Fruit fly (Drosophila melanogaster): ENCODE data around the gene Stt3A.

Gene Stt3A

DNA sequence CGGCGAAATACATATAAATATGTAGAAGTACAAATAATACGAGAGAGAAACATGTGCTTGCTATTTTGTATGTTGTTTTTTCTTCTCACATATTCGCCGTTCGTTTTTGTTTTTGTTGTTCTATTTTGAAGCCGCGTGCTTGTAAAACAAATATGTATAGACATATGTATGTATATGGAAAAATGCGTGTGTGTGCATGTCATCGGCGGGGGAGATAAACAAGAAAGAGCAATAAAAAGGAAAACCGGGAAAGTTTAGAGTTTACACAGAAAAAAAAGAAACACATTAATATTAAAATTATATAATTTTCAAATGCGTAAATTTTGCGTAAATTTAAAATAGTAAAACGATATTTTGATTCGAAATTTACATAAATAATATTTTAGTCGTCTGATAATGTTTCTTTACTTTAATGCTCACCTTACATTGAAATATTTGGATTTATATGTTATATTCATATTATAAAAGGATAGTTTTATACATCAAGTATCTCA lies 8.2 kb downstream of the Stt3A start:
- TF ChIP-seq Pif1B (GFP tag; optimal IDR thresholded peaks at IDR 0.05) (peak; percentile 31), fd96Ca (GFP tag; IDR thresholded peaks at IDR 0.05) (peak; percentile 29; the same call in 1 of the 3 replicates), CG14655 (GFP tag; optimal IDR thresholded peaks at IDR 0.05) (peak; percentile 66), CG34367 (tag; optimal IDR thresholded peaks at IDR 0.05) (peak; percentile 40), CG8159 (tag; optimal IDR thresholded peaks at IDR 0.05) (peak; percentile 56), CG8301 (tag; optimal IDR thresholded peaks at IDR 0.05) (peak; percentile 64), CG12605 (GFP tag; IDR thresholded peaks at IDR 0.05) (peak; percentile 86), gl (tag; optimal IDR thresholded peaks at IDR 0.05) (peak; percentile 76), Pif1A (GFP tag; optimal IDR thresholded peaks at IDR 0.05) (peak; percentile 57), CG4496 (GFP tag; IDR thresholded peaks at IDR 0.05) (peak; percentile 28; the same call in 1 of the 3 replicates), D1 (tag; optimal IDR thresholded peaks at IDR 0.05) (peak; percentile 45), CG13204 (GFP tag; optimal IDR thresholded peaks at IDR 0.05) (peak; percentile 14), CG32121 (GFP tag; IDR thresholded peaks at IDR 0.05) (peak; percentile 41), Ets98B (GFP tag; IDR thresholded peaks at IDR 0.05) (peak; percentile 68), Snoo (tag; optimal IDR thresholded peaks at IDR 0.05) (no peak), rn (GFP tag; IDR thresholded peaks at IDR 0.05) (no peak), EcR (GFP tag; optimal IDR thresholded peaks at IDR 0.05) (peak; percentile 46), CG15710 (tag; optimal IDR thresholded peaks at IDR 0.05) (peak; percentile 18), CG10348 (GFP tag; IDR thresholded peaks at IDR 0.05) (no peak), CG9948 (tag; optimal IDR thresholded peaks at IDR 0.05) (no peak), CG17806 (tag; optimal IDR thresholded peaks at IDR 0.05) (peak; percentile 37)

DNA sequence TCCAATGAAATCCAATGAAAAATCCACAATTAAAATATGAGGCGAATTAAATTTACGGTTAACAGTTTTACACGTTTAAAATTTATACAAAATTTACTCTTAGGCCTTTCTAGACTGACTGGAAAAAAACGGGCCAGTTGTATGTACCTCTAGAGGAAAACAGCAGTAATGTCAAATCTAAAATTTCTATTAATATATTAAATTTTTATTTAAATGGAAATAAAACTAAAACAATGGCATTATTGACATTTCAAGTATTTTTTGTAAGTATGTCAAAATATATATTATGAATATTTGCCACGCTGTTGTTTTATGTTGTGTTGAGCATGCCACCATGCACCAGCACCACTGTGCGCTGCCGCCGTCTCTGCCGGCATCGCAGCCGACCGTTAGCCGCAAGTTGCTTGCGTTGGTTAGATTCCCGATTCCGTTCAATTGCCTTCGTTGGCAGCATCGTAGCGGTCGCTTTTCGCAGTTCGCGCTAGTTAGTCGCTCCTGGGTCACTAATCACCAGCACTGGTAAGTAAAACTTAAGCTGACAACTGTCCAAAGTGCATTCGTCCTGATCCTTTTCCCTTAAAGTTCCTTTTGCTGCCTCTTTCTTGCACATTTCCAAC lies 8.8 kb downstream of the Stt3A start, which contains the start of gene Cbs:
Gene Cbs, plus strand, starts transcription at position 308 of the 617 bp plus-strand sequence.
- TF ChIP-seq EcR (GFP tag; optimal IDR thresholded peaks at IDR 0.05) = no peak
- TF ChIP-seq CG8301 (tag; optimal IDR thresholded peaks at IDR 0.05) = no peak
- TF ChIP-seq CG10348 (GFP tag; IDR thresholded peaks at IDR 0.05) = no peak
- TF ChIP-seq Pif1B (GFP tag; optimal IDR thresholded peaks at IDR 0.05) = no peak
- TF ChIP-seq fd96Ca (GFP tag; IDR thresholded peaks at IDR 0.05) = peak; percentile 76
- peak; percentile 73 for TF ChIP-seq CG14655 (GFP tag; optimal IDR thresholded peaks at IDR 0.05)
- peak; percentile 53 for TF ChIP-seq CG8159 (tag; optimal IDR thresholded peaks at IDR 0.05)
- no peak for TF ChIP-seq gl (tag; optimal IDR thresholded peaks at IDR 0.05)
- TF ChIP-seq Ets98B (GFP tag; IDR thresholded peaks at IDR 0.05) = no peak; the same call in 1 of the 2 replicates
- no peak for TF ChIP-seq CG13204 (GFP tag; optimal IDR thresholded peaks at IDR 0.05)
- peak; percentile 12 for TF ChIP-seq CG34367 (tag; optimal IDR thresholded peaks at IDR 0.05)
- peak; percentile 60 for TF ChIP-seq CG4496 (GFP tag; IDR thresholded peaks at IDR 0.05)
- peak; percentile 35 for TF ChIP-seq D1 (tag; optimal IDR thresholded peaks at IDR 0.05)
- TF ChIP-seq CG9948 (tag; optimal IDR thresholded peaks at IDR 0.05) = peak; percentile 54
- no peak for TF ChIP-seq Pif1A (GFP tag; optimal IDR thresholded peaks at IDR 0.05)
- TF ChIP-seq rn (GFP tag; IDR thresholded peaks at IDR 0.05) = no peak
- peak; percentile 40 for TF ChIP-seq CG32121 (GFP tag; IDR thresholded peaks at IDR 0.05)
- peak; percentile 17 for TF ChIP-seq Snoo (tag; optimal IDR thresholded peaks at IDR 0.05)
- no peak for TF ChIP-seq CG17806 (tag; optimal IDR thresholded peaks at IDR 0.05)
- TF ChIP-seq CG12605 (GFP tag; IDR thresholded peaks at IDR 0.05) = no peak
- TF ChIP-seq CG15710 (tag; optimal IDR thresholded peaks at IDR 0.05) = peak; percentile 30

DNA sequence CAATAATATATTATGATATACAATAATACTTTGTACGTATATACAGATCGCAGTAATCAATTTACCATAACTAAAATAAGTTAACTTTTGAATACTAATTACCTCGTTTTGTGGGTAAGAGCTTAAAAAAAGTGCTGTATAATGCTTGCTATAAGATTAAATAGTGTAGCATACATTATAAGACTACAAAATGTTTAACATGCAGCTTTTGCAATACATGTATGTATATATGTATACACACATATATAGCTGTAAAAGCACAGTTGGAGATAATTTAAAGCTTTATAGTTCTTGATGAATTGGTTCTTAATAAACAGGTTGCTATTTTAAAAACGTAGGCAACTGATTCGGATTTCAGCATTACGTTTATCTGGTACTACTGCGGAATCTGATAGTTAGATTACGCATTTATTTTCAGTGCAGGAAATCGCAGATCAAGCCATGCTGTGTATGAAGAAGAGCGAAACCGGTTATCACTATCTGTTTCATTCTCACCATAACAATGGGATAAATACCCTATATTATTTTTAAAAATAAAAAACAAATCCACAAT lies 9.4 kb downstream of the Stt3A start:
- TF ChIP-seq CG10348 (GFP tag; IDR thresholded peaks at IDR 0.05) (no peak), CG32121 (GFP tag; IDR thresholded peaks at IDR 0.05) (peak; percentile 66), CG17806 (tag; optimal IDR thresholded peaks at IDR 0.05) (peak; percentile 43), Pif1A (GFP tag; optimal IDR thresholded peaks at IDR 0.05) (peak; percentile 70), CG13204 (GFP tag; optimal IDR thresholded peaks at IDR 0.05) (no peak), CG15710 (tag; optimal IDR thresholded peaks at IDR 0.05) (peak; percentile 15), fd96Ca (GFP tag; IDR thresholded peaks at IDR 0.05) (peak; percentile 45; the same call in 2 of the 3 replicates), CG14655 (GFP tag; optimal IDR thresholded peaks at IDR 0.05) (no peak), CG12605 (GFP tag; IDR thresholded peaks at IDR 0.05) (peak; percentile 77), EcR (GFP tag; optimal IDR thresholded peaks at IDR 0.05) (peak; percentile 21), Snoo (tag; optimal IDR thresholded peaks at IDR 0.05) (no peak), CG8159 (tag; optimal IDR thresholded peaks at IDR 0.05) (peak; percentile 50), Pif1B (GFP tag; optimal IDR thresholded peaks at IDR 0.05) (peak; percentile 66), gl (tag; optimal IDR thresholded peaks at IDR 0.05) (peak; percentile 19), CG34367 (tag; optimal IDR thresholded peaks at IDR 0.05) (peak; percentile 23), Ets98B (GFP tag; IDR thresholded peaks at IDR 0.05) (peak; percentile 82), rn (GFP tag; IDR thresholded peaks at IDR 0.05) (0 out of 2 replicates have a peak, but pooled peaks have one; percentile 24), CG4496 (GFP tag; IDR thresholded peaks at IDR 0.05) (peak; percentile 90), D1 (tag; optimal IDR thresholded peaks at IDR 0.05) (no peak), CG9948 (tag; optimal IDR thresholded peaks at IDR 0.05) (no peak), CG8301 (tag; optimal IDR thresholded peaks at IDR 0.05) (peak; percentile 59)

DNA sequence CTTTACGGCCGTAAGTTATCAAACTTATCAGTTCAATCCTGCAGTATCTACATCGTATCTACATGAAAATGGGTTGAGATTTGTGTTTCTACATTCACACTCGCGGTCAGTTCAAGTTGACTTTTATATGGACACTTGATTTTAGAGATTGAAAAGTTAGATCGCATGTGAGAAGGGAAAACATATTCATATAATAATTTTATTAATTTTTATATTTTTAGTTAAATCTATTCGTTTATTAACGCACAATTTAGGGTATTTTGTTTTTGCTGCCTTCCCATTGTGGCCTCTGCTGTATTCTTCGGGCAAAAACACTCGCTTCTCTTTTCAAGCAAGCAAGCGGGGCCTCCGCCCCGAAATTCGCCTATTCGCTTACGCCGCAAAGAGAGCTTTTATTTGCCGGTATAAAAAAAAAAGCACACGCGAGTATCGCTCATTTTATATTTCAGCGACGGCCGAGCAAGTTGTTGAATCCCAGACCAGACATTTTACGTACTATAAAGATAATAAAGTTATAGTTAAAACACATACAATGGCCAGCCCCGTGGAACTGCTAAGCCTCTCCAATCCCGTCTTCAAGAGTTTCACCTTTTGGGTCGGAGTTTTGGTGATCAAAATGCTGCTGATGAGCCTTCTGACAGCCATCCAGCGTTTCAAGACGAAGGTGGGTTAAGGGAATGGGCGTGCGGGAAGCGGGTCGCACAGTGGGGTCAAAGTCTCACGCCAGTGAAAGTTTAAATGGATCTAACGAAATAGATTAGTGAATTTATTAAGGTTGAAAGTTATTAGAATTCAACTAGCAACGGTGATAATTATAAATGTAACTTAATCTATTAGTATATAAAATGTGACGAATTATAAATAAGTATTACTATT lies 10.9 kb downstream of the Stt3A start:
- TF ChIP-seq CG13204 (GFP tag; optimal IDR thresholded peaks at IDR 0.05) = peak; percentile 58
- TF ChIP-seq CG34367 (tag; optimal IDR thresholded peaks at IDR 0.05) = peak; percentile 85
- peak; percentile 46 for TF ChIP-seq CG10348 (GFP tag; IDR thresholded peaks at IDR 0.05)
- TF ChIP-seq Pif1A (GFP tag; optimal IDR thresholded peaks at IDR 0.05) = peak; percentile 77
- TF ChIP-seq CG8301 (tag; optimal IDR thresholded peaks at IDR 0.05) = peak; percentile 86
- TF ChIP-seq gl (tag; optimal IDR thresholded peaks at IDR 0.05) = peak; percentile 79
- TF ChIP-seq CG8159 (tag; optimal IDR thresholded peaks at IDR 0.05) = peak; percentile 91
- peak; percentile 88 for TF ChIP-seq CG15710 (tag; optimal IDR thresholded peaks at IDR 0.05)
- TF ChIP-seq CG4496 (GFP tag; IDR thresholded peaks at IDR 0.05) = peak; percentile 96
- TF ChIP-seq rn (GFP tag; IDR thresholded peaks at IDR 0.05) = peak; percentile 85
- TF ChIP-seq D1 (tag; optimal IDR thresholded peaks at IDR 0.05) = peak; percentile 35
- peak; percentile 46 for TF ChIP-seq EcR (GFP tag; optimal IDR thresholded peaks at IDR 0.05)
- TF ChIP-seq CG17806 (tag; optimal IDR thresholded peaks at IDR 0.05) = peak; percentile 91
- peak; percentile 83 for TF ChIP-seq fd96Ca (GFP tag; IDR thresholded peaks at IDR 0.05)
- peak; percentile 89 for TF ChIP-seq CG14655 (GFP tag; optimal IDR thresholded peaks at IDR 0.05)
- peak; percentile 93 for TF ChIP-seq CG12605 (GFP tag; IDR thresholded peaks at IDR 0.05)
- peak; percentile 90 for TF ChIP-seq CG9948 (tag; optimal IDR thresholded peaks at IDR 0.05)
- TF ChIP-seq Ets98B (GFP tag; IDR thresholded peaks at IDR 0.05) = peak; percentile 95
- TF ChIP-seq CG32121 (GFP tag; IDR thresholded peaks at IDR 0.05) = peak; percentile 90
- peak; percentile 83 for TF ChIP-seq Snoo (tag; optimal IDR thresholded peaks at IDR 0.05)
- peak; percentile 83 for TF ChIP-seq Pif1B (GFP tag; optimal IDR thresholded peaks at IDR 0.05)
